Worm (Caenorhabditis elegans) whole organism, midembryonic: ENCODE results near the gene acr-25.

Experiments used
- T22C8.4 ChIP-seq: fragments of 200-800 bp; sonication (Bioruptor generic); IDR thresholded peaks from 2 replicates; pipeline ENCODE4 v1.3.6; 2022; ENCODE audit warnings: missing genetic modification characterization, missing compliant biosample characterization
- cog-1 ChIP-seq: sonication (generic microtip); optimal IDR thresholded peaks from 2 replicates; lab custom pipeline; 2016; ENCODE audit warnings: missing genetic modification characterization, missing compliant biosample characterization
- flt-1 ChIP-seq: fragments of 200-800 bp; sonication (Bioruptor generic); IDR thresholded peaks from 2 replicates; pipeline ENCODE4 v1.3.6; 2022; ENCODE audit warnings: missing genetic modification characterization, missing compliant biosample characterization
- klf-2 ChIP-seq: fragments of 200-800 bp; sonication (Bioruptor generic); conservative IDR thresholded peaks from 2 replicates; pipeline ENCODE4 v1.3.6; 2022; ENCODE audit warnings: missing genetic modification reagents, missing genetic modification characterization, missing compliant biosample characterization
- med-1 ChIP-seq: sonication (generic microtip); optimal IDR thresholded peaks from 2 replicates; lab custom pipeline; 2017; ENCODE audit warnings: missing genetic modification characterization, mild to moderate bottlenecking, missing compliant biosample characterization, antibody characterized with exemption, missing genetic modification reagents; ENCODE audit not compliant: insufficient read depth
- ref-1 ChIP-seq: fragments of 200-800 bp; sonication (Bioruptor generic); conservative IDR thresholded peaks from 2 replicates; pipeline ENCODE4 v1.3.6; 2022; ENCODE audit warnings: missing genetic modification reagents, missing genetic modification characterization, missing compliant biosample characterization
- tab-1 ChIP-seq: fragments of 200-800 bp; sonication (Bioruptor generic); IDR thresholded peaks from 2 replicates; pipeline ENCODE4 v1.3.6; 2022; ENCODE audit warnings: missing genetic modification characterization, missing compliant biosample characterization
- ztf-23 ChIP-seq: fragments of 200-800 bp; sonication (Bioruptor generic); IDR thresholded peaks from 2 replicates; pipeline ENCODE4 v1.3.6; 2022; ENCODE audit warnings: missing genetic modification reagents, missing genetic modification characterization, missing compliant biosample characterization
- ztf-29 ChIP-seq: fragments of 200-800 bp; sonication (Bioruptor generic); IDR thresholded peaks from 2 replicates; pipeline ENCODE4 v1.3.6; 2022; ENCODE audit warnings: missing genetic modification reagents, missing genetic modification characterization, missing compliant biosample characterization

- TF ChIP-seq flt-1 (GFP tag; lab: Robert Waterston, UW) (no peak), ztf-29 (GFP tag; lab: Robert Waterston, UW) (no peak), ztf-23 (GFP tag; lab: Robert Waterston, UW) (no peak), med-1 (GFP tag; lab: Kevin White, UChicago) (no peak), klf-2 (GFP tag; lab: Robert Waterston, UW) (no peak), T22C8.4 (GFP tag; lab: Robert Waterston, UW) (no peak), ref-1 (GFP tag; lab: Robert Waterston, UW) (no peak), cog-1 (tag; lab: Kevin White, UChicago) (no peak), tab-1 (GFP tag; lab: Robert Waterston, UW) (no peak)
Measured at ce11 chrIV:6426089-6426715, 37.9 kb upstream of the acr-25 start, which contains the start of gene acp-6.
